Worm (Caenorhabditis elegans): Measurements from ENCODE around the gene hrde-1.

DNA sequence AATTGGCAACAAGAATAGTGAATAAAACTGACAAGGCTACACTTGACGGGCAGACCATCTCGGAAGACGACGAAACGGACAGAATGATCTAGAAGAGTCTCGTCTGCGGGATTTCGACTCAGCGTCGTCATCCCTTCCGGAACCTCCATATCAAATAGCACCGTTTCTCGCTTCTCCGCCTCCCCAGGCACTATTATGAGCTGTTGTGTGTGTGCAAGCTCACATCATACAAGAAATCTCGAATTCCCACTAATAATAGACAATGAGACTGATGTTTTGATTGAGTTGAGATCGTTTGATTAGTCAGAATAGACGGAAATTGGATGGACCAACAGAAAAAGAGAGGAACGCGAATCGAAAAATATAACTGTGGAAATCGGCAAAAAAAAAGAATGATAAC, 14.3 kb upstream of the hrde-1 start, which contains the start of gene spp-28:
- TF ChIP-seq ama-1 (optimal IDR thresholded peaks at IDR 0.05) (no peak), aly-1 (tag; optimal IDR thresholded peaks at IDR 0.05) (no peak), sea-1 (GFP tag; conservative IDR thresholded peaks at IDR 0.05) (no peak), ceh-36 (tag; optimal IDR thresholded peaks at IDR 0.05) (no peak), tra-4 (tag; optimal IDR thresholded peaks at IDR 0.05) (no peak), flt-1 (GFP tag; IDR thresholded peaks at IDR 0.05) (no peak), B0310.2 (tag; optimal IDR thresholded peaks at IDR 0.05) (no peak), pes-1 (GFP tag; IDR thresholded peaks at IDR 0.05) (no peak), ets-7 (tag; optimal IDR thresholded peaks at IDR 0.05) (no peak), tbx-37 (GFP tag; conservative IDR thresholded peaks at IDR 0.05) (no peak), tbx-11 (GFP tag; IDR thresholded peaks at IDR 0.05) (no peak), hmg-4 (GFP tag; optimal IDR thresholded peaks at IDR 0.05) (no peak), scrt-1 (GFP tag; IDR thresholded peaks at IDR 0.05) (no peak), hnd-1 (tag; optimal IDR thresholded peaks at IDR 0.05) (no peak)
